Worm (Caenorhabditis elegans): Measurements from ENCODE around the gene idpp-14.
A peak's percentile ranks its signal among the peaks of the same experiment; 100 is the strongest.
"Not testable (repeated sequence)": the region's sequence is repeated elsewhere in the genome, so short reads cannot be mapped to it uniquely, and the experiment has no call there.

The idpp-14 gene

DNA sequence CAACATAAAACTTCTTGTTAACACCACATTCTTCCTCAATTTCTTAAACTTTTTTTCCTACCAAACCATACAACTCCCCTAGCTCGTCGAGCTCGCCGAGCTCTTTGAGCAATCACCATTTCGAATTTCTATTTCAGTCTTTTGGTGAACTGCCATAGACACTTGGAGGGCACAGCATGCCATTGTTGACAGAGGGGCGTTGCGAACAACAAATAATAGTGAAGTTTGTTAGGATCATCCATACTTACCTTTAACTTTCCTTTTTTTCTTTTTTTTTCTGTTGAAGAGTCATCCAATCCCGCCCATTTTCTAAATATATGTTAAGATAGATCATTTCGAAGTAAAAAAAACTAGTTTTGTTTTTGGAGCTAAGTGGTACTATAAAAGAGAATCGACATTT, at the start of gene idpp-14:
idpp-14 (plus strand) TSS at position 324 of the 400 bp plus-strand sequence.
- TF ChIP-seq dao-5 (tag; optimal IDR thresholded peaks at IDR 0.05), result no peak
- TF ChIP-seq W03F9.2 (tag; optimal IDR thresholded peaks at IDR 0.05), result no peak
- TF ChIP-seq him-1 (tag; optimal IDR thresholded peaks at IDR 0.05), result no peak

- TF ChIP-seq W03F9.2 (tag; optimal IDR thresholded peaks at IDR 0.05), result no peak
- TF ChIP-seq him-1 (tag; optimal IDR thresholded peaks at IDR 0.05), result no peak
- no peak for TF ChIP-seq dao-5 (tag; optimal IDR thresholded peaks at IDR 0.05)
Observed at ce11 chrX:16039173-16039572, 43.0 kb upstream of the idpp-14 start.

ce11 chrX:16040207-16040716, 41.9 kb upstream of the idpp-14 start, which contains the start of gene B0395.3:
Gene B0395.3 (minus strand): TSS chrX:16040257.
- no peak for TF ChIP-seq him-1 (tag; optimal IDR thresholded peaks at IDR 0.05)

DNA sequence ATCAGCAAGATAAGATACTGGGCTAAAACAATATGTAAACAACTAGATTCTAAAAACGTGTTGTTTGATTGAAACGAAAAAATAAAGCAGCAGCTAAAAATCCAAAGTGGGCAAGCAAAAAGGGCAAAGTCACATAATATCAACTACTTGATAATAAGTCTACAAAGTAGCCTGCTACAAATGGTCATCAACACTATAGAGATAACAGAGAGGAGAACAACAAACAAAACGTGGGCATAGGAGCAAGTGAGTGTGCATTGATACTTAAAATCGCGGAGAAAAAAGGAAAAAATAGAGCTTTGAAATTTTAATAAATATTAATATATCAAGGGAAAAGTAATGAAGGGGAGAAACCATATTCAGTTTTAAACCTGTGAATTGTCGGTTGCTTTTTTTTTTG, 40.3 kb upstream of the idpp-14 start:
- TF ChIP-seq W03F9.2 (tag; optimal IDR thresholded peaks at IDR 0.05) (no peak), dao-5 (tag; optimal IDR thresholded peaks at IDR 0.05) (no peak), him-1 (tag; optimal IDR thresholded peaks at IDR 0.05) (no peak)

- TF ChIP-seq dao-5 (tag; optimal IDR thresholded peaks at IDR 0.05) (no peak), him-1 (tag; optimal IDR thresholded peaks at IDR 0.05) (no peak), W03F9.2 (tag; optimal IDR thresholded peaks at IDR 0.05) (no peak)
Observed at ce11 chrX:16042480-16042879, 39.7 kb upstream of the idpp-14 start.

- TF ChIP-seq him-1 (tag; optimal IDR thresholded peaks at IDR 0.05) (no peak), dao-5 (tag; optimal IDR thresholded peaks at IDR 0.05) (no peak), W03F9.2 (tag; optimal IDR thresholded peaks at IDR 0.05) (no peak)
Observed at ce11 chrX:16044325-16044724, 37.8 kb upstream of the idpp-14 start.

DNA sequence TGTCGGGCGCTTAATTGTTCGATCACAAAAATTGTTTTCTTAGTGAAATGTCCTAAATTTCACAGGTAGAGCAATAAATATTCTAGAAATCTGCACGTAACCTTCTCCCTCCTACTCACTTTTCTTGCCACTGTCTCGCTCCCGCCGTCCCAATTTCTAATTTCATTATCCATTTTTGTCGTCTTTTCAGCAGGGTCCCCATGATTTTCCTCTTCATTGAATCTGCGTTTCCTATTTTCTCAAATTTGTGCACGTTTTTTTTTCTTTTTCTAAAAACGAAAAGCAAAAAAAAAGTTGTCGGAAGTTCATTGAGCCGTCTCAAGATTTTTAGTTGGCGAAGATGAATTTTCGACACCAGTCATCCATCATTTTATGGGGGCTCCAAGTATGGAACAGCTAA, 35.8 kb upstream of the idpp-14 start:
- no peak for TF ChIP-seq W03F9.2 (tag; optimal IDR thresholded peaks at IDR 0.05)
- TF ChIP-seq him-1 (tag; optimal IDR thresholded peaks at IDR 0.05), result no peak

ce11 chrX:16049573-16049972, 32.6 kb upstream of the idpp-14 start, which contains the start of gene cpd-2:
Gene cpd-2 (plus strand): TSS chrX:16049873.
- no peak for TF ChIP-seq W03F9.2 (tag; optimal IDR thresholded peaks at IDR 0.05)
- no peak for TF ChIP-seq dao-5 (tag; optimal IDR thresholded peaks at IDR 0.05)
- no peak for TF ChIP-seq him-1 (tag; optimal IDR thresholded peaks at IDR 0.05)

DNA sequence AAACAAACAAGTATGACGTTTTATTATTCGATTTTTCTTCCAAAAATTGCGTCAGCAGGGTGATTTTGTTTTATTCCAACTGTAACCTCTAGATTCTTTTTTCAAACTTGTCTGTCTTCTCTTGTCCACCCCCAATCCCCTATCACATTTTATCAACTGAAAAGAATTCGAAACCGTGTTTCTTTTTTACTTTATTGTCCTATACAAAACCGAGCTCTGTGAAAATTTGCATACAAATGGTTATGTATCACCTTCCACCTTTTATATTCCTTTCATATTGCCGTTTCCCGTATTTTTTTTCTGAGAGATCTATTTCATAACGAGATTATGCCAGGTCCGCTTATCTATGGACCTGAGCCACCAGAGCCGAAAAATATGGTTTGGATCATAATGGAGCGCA, 26.9 kb upstream of the idpp-14 start, which contains the start of gene T27A8.7:
T27A8.7 (plus strand) TSS at position 301 of the 400 bp plus-strand sequence.
- TF ChIP-seq dao-5 (tag; optimal IDR thresholded peaks at IDR 0.05) (no peak), W03F9.2 (tag; optimal IDR thresholded peaks at IDR 0.05) (no peak), him-1 (tag; optimal IDR thresholded peaks at IDR 0.05) (no peak)

DNA sequence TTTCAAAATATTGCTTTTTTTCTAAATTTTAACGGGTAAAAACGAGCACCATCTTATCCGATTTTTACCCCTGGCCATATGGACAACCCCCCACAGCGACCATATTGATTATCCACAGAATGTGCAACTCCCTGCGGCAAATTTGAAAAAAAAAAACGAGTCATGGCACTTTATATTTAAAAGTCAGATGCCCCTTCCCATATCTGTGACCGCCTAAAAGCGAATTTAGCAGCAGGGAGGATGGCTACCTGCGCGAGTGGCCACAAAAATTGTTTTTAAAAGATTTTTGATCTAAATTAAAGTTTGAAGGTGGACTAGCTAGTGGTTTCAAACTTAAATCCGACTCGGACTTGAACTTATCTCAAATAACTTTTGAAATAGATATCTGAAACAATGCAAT, 25.7 kb upstream of the idpp-14 start:
- TF ChIP-seq W03F9.2 (tag; optimal IDR thresholded peaks at IDR 0.05) (peak; percentile 98), dao-5 (tag; optimal IDR thresholded peaks at IDR 0.05) (peak; percentile 64), him-1 (tag; optimal IDR thresholded peaks at IDR 0.05) (peak; percentile 99)

ce11 chrX:16058845-16059244, 23.3 kb upstream of the idpp-14 start, which contains the start of gene T27A8.2:
Gene T27A8.2 (minus strand): TSS chrX:16058945.
- TF ChIP-seq him-1 (tag; optimal IDR thresholded peaks at IDR 0.05) (no peak), W03F9.2 (tag; optimal IDR thresholded peaks at IDR 0.05) (no peak), dao-5 (tag; optimal IDR thresholded peaks at IDR 0.05) (no peak)

ce11 chrX:16062385-16062784, 19.8 kb upstream of the idpp-14 start, which contains the start of gene T27A8.3:
Gene T27A8.3 (plus strand): TSS chrX:16062685.
- TF ChIP-seq him-1, dao-5, W03F9.2 (tag; optimal IDR thresholded peaks at IDR 0.05): not testable (repeated sequence)

- TF ChIP-seq W03F9.2 (tag; optimal IDR thresholded peaks at IDR 0.05) (no peak), him-1 (tag; optimal IDR thresholded peaks at IDR 0.05) (no peak), dao-5 (tag; optimal IDR thresholded peaks at IDR 0.05) (no peak)
Observed at ce11 chrX:16067984-16068383, 14.2 kb upstream of the idpp-14 start.

ce11 chrX:16072595-16072994, 9.6 kb upstream of the idpp-14 start, which contains the start of gene col-187:
Gene col-187 (plus strand): TSS chrX:16072895.
- TF ChIP-seq dao-5 (tag; optimal IDR thresholded peaks at IDR 0.05), result no peak
- no peak for TF ChIP-seq W03F9.2 (tag; optimal IDR thresholded peaks at IDR 0.05)
- no peak for TF ChIP-seq him-1 (tag; optimal IDR thresholded peaks at IDR 0.05)

DNA sequence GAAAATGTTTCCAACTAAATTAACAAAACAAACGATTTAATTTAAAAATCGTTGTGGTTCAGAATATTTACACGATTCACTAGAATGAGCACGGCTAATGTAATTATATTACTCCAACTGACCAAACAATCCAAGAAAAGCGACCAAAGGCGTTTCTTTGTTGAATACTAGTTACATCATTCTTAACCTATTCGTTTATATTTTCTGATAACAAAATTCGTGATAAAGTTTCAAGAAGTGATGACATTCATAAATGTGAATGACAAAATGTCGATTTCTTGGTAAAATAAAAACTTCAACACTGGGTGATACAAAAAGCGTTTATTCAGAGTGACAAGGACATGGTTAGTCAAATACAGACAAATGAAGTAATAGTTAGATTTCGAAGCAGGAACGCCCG, 5.7 kb upstream of the idpp-14 start, which contains the start of gene C30F2.4:
C30F2.4 (minus strand) TSS at position 101 of the 400 bp plus-strand sequence.
- TF ChIP-seq dao-5 (tag; optimal IDR thresholded peaks at IDR 0.05), result no peak
- TF ChIP-seq him-1 (tag; optimal IDR thresholded peaks at IDR 0.05), result no peak
- TF ChIP-seq W03F9.2 (tag; optimal IDR thresholded peaks at IDR 0.05), result no peak
